Fruit fly (Drosophila melanogaster): ENCODE results near the gene Cyp4d1.
A peak's percentile ranks its signal among the peaks of the same experiment; 100 is the strongest.

DNA sequence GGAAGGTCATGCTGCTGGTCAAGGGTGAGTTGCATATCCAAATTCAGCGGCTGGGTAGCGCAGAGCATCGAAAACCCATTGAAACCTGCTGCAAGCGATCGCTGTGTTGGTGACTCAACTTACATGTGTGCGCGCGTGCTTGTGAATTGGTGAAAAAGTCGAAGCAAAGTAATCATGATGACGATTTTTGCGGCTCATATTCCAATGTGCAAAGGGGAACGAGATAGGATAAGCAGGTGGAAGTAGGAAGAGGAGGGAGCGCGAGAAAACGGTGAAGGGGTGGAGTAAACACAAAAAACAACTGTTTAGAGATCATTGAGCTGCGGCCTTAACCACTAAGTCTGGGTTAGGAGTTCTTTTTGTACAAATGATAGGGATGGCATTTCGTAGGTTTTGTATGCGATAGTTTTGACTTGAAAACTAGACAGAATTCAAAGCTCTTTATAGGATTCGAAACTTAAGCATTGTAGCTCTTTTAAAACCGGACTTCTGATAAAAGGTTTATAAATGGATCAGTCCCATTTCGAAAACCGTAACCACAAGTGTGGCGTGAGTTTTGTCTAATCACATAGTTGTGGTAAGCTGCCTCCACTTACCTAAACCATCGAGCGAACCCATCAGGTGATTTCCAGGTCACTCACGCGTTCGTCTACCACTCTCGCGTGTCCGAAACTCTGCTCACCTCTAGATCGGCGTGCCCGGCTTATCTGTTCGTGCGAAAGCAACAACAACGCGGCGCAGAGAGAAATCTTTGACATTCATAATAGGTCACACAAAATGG, 16.1 kb downstream of the Cyp4d1 start:
- TF ChIP-seq CG11902 (GFP tag; optimal IDR thresholded peaks at IDR 0.05) (peak; percentile 48), Hr38 (GFP tag; optimal IDR thresholded peaks at IDR 0.05) (no peak), CG3032 (tag; optimal IDR thresholded peaks at IDR 0.05) (peak; percentile 52), CG6854 (GFP tag; optimal IDR thresholded peaks at IDR 0.05) (no peak), Gug (GFP tag; IDR thresholded peaks at IDR 0.05) (peak; percentile 49; the same call in 1 of the 2 replicates), CG11294 (GFP tag; IDR thresholded peaks at IDR 0.05) (no peak), Blimp-1 (GFP tag; optimal IDR thresholded peaks at IDR 0.05) (no peak), acj6 (GFP tag; optimal IDR thresholded peaks at IDR 0.05) (peak; percentile 62)
